Worm (Caenorhabditis elegans): ENCODE measurements around the gene F40F11.3.

- TF ChIP-seq ama-1 (optimal IDR thresholded peaks at IDR 0.05) (no peak), F13C5.2 (tag; optimal IDR thresholded peaks at IDR 0.05) (no peak)
These were observed 28.5 kb upstream of the F40F11.3 start for ce11 chrIV:11622336-11622735.
